Fruit fly (Drosophila melanogaster) whole organism, embryonic: ENCODE data around the gene bsh.

ENCODE experiments used
- Blimp-1 ChIP-seq: fragments of 200-800 bp; sonication (Bioruptor generic); optimal IDR thresholded peaks from 3 replicates; lab custom pipeline; 2018; ENCODE audit warnings: missing biosample characterization, missing genetic modification characterization, mild to moderate bottlenecking, moderate library complexity, missing genetic modification reagents
- CG11398 ChIP-seq: fragments of 200-800 bp; sonication (Bioruptor generic); optimal IDR thresholded peaks from 2 replicates; lab custom pipeline; 2016; ENCODE audit warnings: missing biosample characterization, missing genetic modification characterization
- CG12391 ChIP-seq: fragments of 200-800 bp; sonication (Bioruptor generic); optimal IDR thresholded peaks from 3 replicates; lab custom pipeline; 2018; ENCODE audit warnings: missing biosample characterization, mild to moderate bottlenecking, missing genetic modification characterization, moderate library complexity
- CG12769 ChIP-seq: fragments of 200-800 bp; sonication (Bioruptor generic); optimal IDR thresholded peaks from 2 replicates; lab custom pipeline; 2019; ENCODE audit warnings: missing biosample characterization, mild to moderate bottlenecking, missing genetic modification characterization, moderate library complexity
- CG13287 ChIP-seq: fragments of 200-800 bp; sonication (Bioruptor generic); IDR thresholded peaks from 2 replicates; pipeline ENCODE4 v1.3.6; 2022; ENCODE audit warnings: missing biosample characterization, missing genetic modification characterization; ENCODE audit not compliant: partially characterized antibody
- CG14710 ChIP-seq: fragments of 200-800 bp; sonication (Bioruptor generic); optimal IDR thresholded peaks from 3 replicates; lab custom pipeline; 2019; ENCODE audit warnings: missing biosample characterization, mild to moderate bottlenecking, missing genetic modification characterization, moderate library complexity
- CG14965 ChIP-seq: fragments of 200-800 bp; sonication (Bioruptor generic); optimal IDR thresholded peaks from 2 replicates; lab custom pipeline; 2016; ENCODE audit warnings: missing biosample characterization, missing genetic modification characterization, borderline replicate concordance
- CG15269 ChIP-seq: fragments of 200-800 bp; sonication (Bioruptor generic); optimal IDR thresholded peaks from 2 replicates; lab custom pipeline; 2018; ENCODE audit warnings: missing biosample characterization, mild to moderate bottlenecking, missing genetic modification characterization, moderate library complexity
- CG16779 ChIP-seq: fragments of 200-800 bp; sonication (Bioruptor generic); IDR thresholded peaks from 2 replicates; pipeline ENCODE4 v1.3.6; 2022; ENCODE audit warnings: missing biosample characterization, missing genetic modification characterization
- CG17328 ChIP-seq: fragments of 200-800 bp; sonication (Bioruptor generic); IDR thresholded peaks from 2 replicates; pipeline ENCODE4 v1.3.6; 2022; ENCODE audit warnings: missing biosample characterization, missing genetic modification characterization
- CG2129 ChIP-seq: fragments of 200-800 bp; sonication (Bioruptor generic); IDR thresholded peaks from 2 replicates; pipeline ENCODE4 v1.3.6; 2022; ENCODE audit warnings: missing biosample characterization, missing genetic modification characterization; ENCODE audit not compliant: partially characterized antibody
- CG2712 ChIP-seq: fragments of 200-800 bp; optimal IDR thresholded peaks from 3 replicates; lab custom pipeline; 2019; ENCODE audit warnings: missing biosample characterization, mild to moderate bottlenecking, missing genetic modification characterization, moderate library complexity
- CG2889 ChIP-seq: fragments of 200-800 bp; sonication (Bioruptor generic); IDR thresholded peaks from 3 replicates; pipeline ENCODE4 v1.3.6; 2022; ENCODE audit warnings: missing biosample characterization, missing genetic modification characterization
- CG3163 ChIP-seq: fragments of 200-800 bp; sonication (Bioruptor generic); optimal IDR thresholded peaks from 3 replicates; lab custom pipeline; 2016; ENCODE audit warnings: missing biosample characterization, missing genetic modification characterization
- CG34376 ChIP-seq: fragments of 200-800 bp; sonication (Bioruptor generic); optimal IDR thresholded peaks from 2 replicates; lab custom pipeline; 2018; ENCODE audit warnings: missing biosample characterization, mild to moderate bottlenecking, missing genetic modification characterization
- CG3995 ChIP-seq: fragments of 200-800 bp; sonication (Bioruptor generic); optimal IDR thresholded peaks from 3 replicates; lab custom pipeline; 2016; ENCODE audit warnings: missing biosample characterization, missing genetic modification characterization
- CG6683 ChIP-seq: fragments of 200-800 bp; sonication (Bioruptor generic); optimal IDR thresholded peaks from 2 replicates; lab custom pipeline; 2017; ENCODE audit warnings: missing biosample characterization, mild to moderate bottlenecking, missing genetic modification characterization, missing genetic modification reagents
- CG6813 ChIP-seq: fragments of 200-800 bp; sonication (Bioruptor generic); optimal IDR thresholded peaks from 2 replicates; lab custom pipeline; 2017; ENCODE audit warnings: missing biosample characterization, missing genetic modification characterization, mild to moderate bottlenecking, moderate library complexity, missing genetic modification reagents
- CG7786 ChIP-seq: fragments of 200-800 bp; sonication (Bioruptor generic); optimal IDR thresholded peaks from 2 replicates; lab custom pipeline; 2016; ENCODE audit warnings: missing biosample characterization, missing genetic modification characterization
- CG7963 ChIP-seq: fragments of 200-800 bp; sonication (Bioruptor generic); IDR thresholded peaks from 3 replicates; pipeline ENCODE4 v1.3.6; 2022; ENCODE audit warnings: missing biosample characterization, missing genetic modification characterization; ENCODE audit not compliant: partially characterized antibody
- CG9727 ChIP-seq: fragments of 200-800 bp; sonication (Bioruptor generic); optimal IDR thresholded peaks from 3 replicates; lab custom pipeline; 2017; ENCODE audit warnings: missing biosample characterization, mild to moderate bottlenecking, missing genetic modification characterization
- Dll ChIP-seq: fragments of 200-800 bp; sonication (Bioruptor generic); IDR thresholded peaks from 4 replicates; pipeline ENCODE4 v1.3.6; 2022; ENCODE audit warnings: missing biosample characterization, missing genetic modification characterization; ENCODE audit not compliant: partially characterized antibody
- Doc3 ChIP-seq: fragments of 200-800 bp; sonication (Bioruptor generic); IDR thresholded peaks from 3 replicates; pipeline ENCODE4 v1.3.6; 2022; ENCODE audit warnings: missing biosample characterization, missing genetic modification characterization; ENCODE audit not compliant: partially characterized antibody
- ERR ChIP-seq: fragments of 200-800 bp; sonication (Bioruptor generic); optimal IDR thresholded peaks from 2 replicates; lab custom pipeline; 2016; ENCODE audit warnings: missing biosample characterization, missing genetic modification characterization
- Fer3 ChIP-seq: fragments of 200-800 bp; sonication (Bioruptor generic); optimal IDR thresholded peaks from 2 replicates; lab custom pipeline; 2018; ENCODE audit warnings: missing biosample characterization, mild to moderate bottlenecking, missing genetic modification characterization, moderate library complexity
- H15 ChIP-seq: fragments of 200-800 bp; sonication (Bioruptor generic); IDR thresholded peaks from 3 replicates; pipeline ENCODE4 v1.3.6; 2022; ENCODE audit warnings: missing biosample characterization, missing genetic modification characterization
- Hey ChIP-seq: fragments of 200-800 bp; sonication (Bioruptor generic); optimal IDR thresholded peaks from 3 replicates; lab custom pipeline; 2018; ENCODE audit warnings: missing biosample characterization, mild to moderate bottlenecking, missing genetic modification characterization
- Mad ChIP-seq: fragments of 200-800 bp; sonication (Bioruptor generic); optimal IDR thresholded peaks from 2 replicates; lab custom pipeline; 2016; ENCODE audit warnings: missing biosample characterization, missing genetic modification characterization
- Med ChIP-seq: fragments of 200-800 bp; sonication (Bioruptor generic); peaks from one replicate; lab custom pipeline; 2016; ENCODE audit warnings: missing biosample characterization, missing genetic modification characterization, mild to moderate bottlenecking, inconsistent platforms, moderate library complexity
- Pdp1 ChIP-seq, 2 experiments: fragments of 200-800 bp; sonication (Bioruptor generic); optimal IDR thresholded peaks; 3 replicates each; lab custom pipeline; 2016; ENCODE audit warnings: missing biosample characterization in 2 of 2, missing genetic modification characterization in 2 of 2, mild to moderate bottlenecking in 1 of 2, moderate library complexity in 1 of 2
- Rfx ChIP-seq: fragments of 200-800 bp; sonication (Bioruptor generic); IDR thresholded peaks from 2 replicates; pipeline ENCODE4 v1.3.6; 2022; ENCODE audit warnings: missing biosample characterization, missing genetic modification characterization
- Side ChIP-seq: fragments of 200-800 bp; sonication (Bioruptor generic); optimal IDR thresholded peaks from 2 replicates; lab custom pipeline; 2016; ENCODE audit warnings: missing biosample characterization, missing genetic modification characterization
- Sin3A ChIP-seq: fragments of >200 bp; optimal IDR thresholded peaks from 2 replicates; lab custom pipeline; 2018
- Sox100B ChIP-seq: fragments of 200-800 bp; sonication (Bioruptor generic); optimal IDR thresholded peaks from 3 replicates; lab custom pipeline; 2018; ENCODE audit warnings: missing biosample characterization, mild to moderate bottlenecking, missing genetic modification characterization
- Sry-β ChIP-seq: fragments of 200-800 bp; sonication (Bioruptor generic); optimal IDR thresholded peaks from 2 replicates; lab custom pipeline; 2018; ENCODE audit warnings: missing biosample characterization, mild to moderate bottlenecking, missing genetic modification characterization, moderate library complexity
- Tbp ChIP-seq: fragments of >200 bp; optimal IDR thresholded peaks from 2 replicates; lab custom pipeline; 2018; ENCODE audit warnings: missing biosample characterization, missing genetic modification characterization
- Trl ChIP-seq, 3 experiments: fragments of >200 bp in 2 of 3; fragments of 200-800 bp in 1 of 3; sonication (Bioruptor generic) in 1 of 3; optimal IDR thresholded peaks; 2 replicates in 1 of 3; 3 replicates in 2 of 3; lab custom pipeline; 2016 to 2017; ENCODE audit warnings: missing biosample characterization in 1 of 3, missing genetic modification characterization in 1 of 3
- Vsx1 ChIP-seq: fragments of 200-800 bp; sonication (Bioruptor generic); optimal IDR thresholded peaks from 2 replicates; lab custom pipeline; 2017; ENCODE audit warnings: missing biosample characterization, mild to moderate bottlenecking, missing genetic modification characterization, missing genetic modification reagents
- Xbp1 ChIP-seq: fragments of 200-800 bp; sonication (Bioruptor generic); optimal IDR thresholded peaks from 3 replicates; lab custom pipeline; 2016; ENCODE audit warnings: missing biosample characterization, mild to moderate bottlenecking, missing genetic modification characterization
- ab ChIP-seq: fragments of 200-800 bp; sonication (Bioruptor generic); optimal IDR thresholded peaks from 2 replicates; lab custom pipeline; 2016; ENCODE audit warnings: missing biosample characterization, missing genetic modification characterization
- bigmax ChIP-seq: fragments of 200-800 bp; sonication (Bioruptor generic); optimal IDR thresholded peaks from 2 replicates; lab custom pipeline; 2018; ENCODE audit warnings: missing biosample characterization, mild to moderate bottlenecking, missing genetic modification characterization
- cad ChIP-seq: fragments of >200 bp; optimal IDR thresholded peaks from 2 replicates; lab custom pipeline; 2017; ENCODE audit warnings: missing biosample characterization, missing genetic modification characterization
- chinmo ChIP-seq: fragments of 200-800 bp; sonication (Bioruptor generic); IDR thresholded peaks from 4 replicates; pipeline ENCODE4 v1.3.6; 2022; ENCODE audit warnings: missing biosample characterization, missing genetic modification characterization; ENCODE audit not compliant: partially characterized antibody
- eve ChIP-seq, 2 experiments: fragments of >200 bp; optimal IDR thresholded peaks; 2 replicates each; lab custom pipeline; 2017; ENCODE audit warnings: missing biosample characterization in 2 of 2, missing genetic modification characterization in 2 of 2
- insv ChIP-seq, 2 experiments: fragments of 200-800 bp; sonication (Bioruptor generic); optimal IDR thresholded peaks; 3 replicates each; lab custom pipeline; 2016 to 2018; ENCODE audit warnings: missing biosample characterization in 2 of 2, missing genetic modification characterization in 2 of 2
- klu ChIP-seq: fragments of 200-800 bp; sonication (Bioruptor generic); IDR thresholded peaks from 2 replicates; pipeline ENCODE4 v1.3.6; 2022; ENCODE audit warnings: missing biosample characterization, missing genetic modification characterization
- mirr ChIP-seq: fragments of 200-800 bp; sonication (Bioruptor generic); optimal IDR thresholded peaks from 3 replicates; lab custom pipeline; 2018; ENCODE audit warnings: missing biosample characterization, mild to moderate bottlenecking, missing genetic modification characterization
- salm ChIP-seq: fragments of 200-800 bp; sonication (Bioruptor generic); optimal IDR thresholded peaks from 2 replicates; lab custom pipeline; 2018; ENCODE audit warnings: missing biosample characterization, mild to moderate bottlenecking, missing genetic modification characterization
- tx ChIP-seq: fragments of 200-800 bp; sonication (Bioruptor generic); optimal IDR thresholded peaks from 2 replicates; lab custom pipeline; 2016; ENCODE audit warnings: missing biosample characterization, missing genetic modification characterization
- wor ChIP-seq: fragments of 200-800 bp; sonication (Bioruptor generic); IDR thresholded peaks from 2 replicates; pipeline ENCODE4 v1.3.6; 2022; ENCODE audit warnings: missing biosample characterization, missing genetic modification characterization

The bsh gene

dm6 chr2L:19764581-19765136, 4.2 kb downstream of the bsh start:
- TF ChIP-seq cad (GFP tag; lab: Kevin White, UChicago) (no peak), insv (GFP tag; optimal IDR thresholded peaks at IDR 0.05; lab: Kevin White, UChicago) (no peak), bigmax (GFP tag; lab: Kevin White, UChicago) (no peak), wor (no peak), CG2129 (GFP tag; lab: Robert Waterston, UW) (no peak), CG15269 (no peak), CG2712 (no peak), Vsx1 (GFP tag; lab: Kevin White, UChicago) (no peak), Sox100B (GFP tag; lab: Kevin White, UChicago) (peak; percentile 53), Dll (0 out of 4 replicates have a peak, but pooled peaks have one; percentile 15), Sin3A (no peak), Rfx (no peak), CG14965 (no peak), CG7786 (GFP tag; lab: Kevin White, UChicago) (no peak), CG34376 (GFP tag; lab: Kevin White, UChicago) (peak; percentile 83), Med (GFP tag; lab: Kevin White, UChicago) (peak; percentile 59), H15 (GFP tag; lab: Robert Waterston, UW) (no peak), Sry-β (GFP tag; lab: Kevin White, UChicago) (no peak), CG6813 (no peak), Fer3 (no peak), CG9727 (GFP tag; lab: Kevin White, UChicago) (no peak), mirr (no peak), Trl (optimal IDR thresholded peaks at IDR 0.05; lab: Kevin White, UChicago) (peak; percentile 83 to 88), Trl (GFP tag; optimal IDR thresholded peaks at IDR 0.05; lab: Kevin White, UChicago) (no peak), CG6683 (GFP tag; lab: Kevin White, UChicago) (no peak), Tbp (GFP tag; lab: Kevin White, UChicago) (no peak), CG12391 (tag; lab: Kevin White, UChicago) (peak; percentile 45), chinmo (GFP tag; lab: Robert Waterston, UW) (peak; percentile 43; the same call in 1 of the 4 replicates), ab (no peak), CG7963 (no peak), CG16779 (GFP tag; lab: Robert Waterston, UW) (no peak), ERR (GFP tag; lab: Kevin White, UChicago) (no peak), CG3995 (GFP tag; lab: Kevin White, UChicago) (no peak), CG17328 (GFP tag; lab: Robert Waterston, UW) (no peak), tx (GFP tag; lab: Kevin White, UChicago) (no peak), Hey (tag; lab: Kevin White, UChicago) (peak; percentile 20), CG14710 (tag; lab: Kevin White, UChicago) (peak; percentile 21), Side (GFP tag; lab: Kevin White, UChicago) (no peak), Doc3 (GFP tag; lab: Robert Waterston, UW) (no peak), CG11398 (no peak), klu (GFP tag; lab: Robert Waterston, UW) (no peak), CG12769 (tag; lab: Kevin White, UChicago) (peak; percentile 17), CG13287 (GFP tag; lab: Robert Waterston, UW) (peak; percentile 23; the same call in 1 of the 2 replicates), Pdp1 (GFP tag; optimal IDR thresholded peaks at IDR 0.05; lab: Kevin White, UChicago) (no peak), eve (GFP tag; optimal IDR thresholded peaks at IDR 0.05; lab: Kevin White, UChicago) (peak in 1 of 2 experiments; percentile 18), CG3163 (GFP tag; lab: Kevin White, UChicago) (peak; percentile 91), Mad (no peak), CG2889 (no peak), Blimp-1 (no peak), Xbp1 (GFP tag; lab: Kevin White, UChicago) (no peak), salm (tag; lab: Kevin White, UChicago) (no peak)
